Fruit fly (Drosophila melanogaster): ENCODE measurements around the gene TwdlL.

The TwdlL gene

dm6 chr3R:26625552-26625951 lies at the start of gene TwdlL:
TwdlL (minus strand) TSS chr3R:26625652.
- TF ChIP-seq CG7101 (tag; optimal IDR thresholded peaks at IDR 0.05) (no peak), pad (GFP tag; optimal IDR thresholded peaks at IDR 0.05) (no peak), toe (GFP tag; optimal IDR thresholded peaks at IDR 0.05) (no peak), Clk (GFP tag; optimal IDR thresholded peaks at IDR 0.05) (no peak), CG1620 (GFP tag; optimal IDR thresholded peaks at IDR 0.05) (no peak), CG5204 (GFP tag; optimal IDR thresholded peaks at IDR 0.05) (no peak), cnc (optimal IDR thresholded peaks at IDR 0.05) (no peak), CG11617 (GFP tag; optimal IDR thresholded peaks at IDR 0.05) (no peak), cic (GFP tag; optimal IDR thresholded peaks at IDR 0.05) (no peak), ovo (GFP tag; optimal IDR thresholded peaks at IDR 0.05) (no peak), CG33017 (tag; optimal IDR thresholded peaks at IDR 0.05) (no peak), Hr96 (GFP tag; optimal IDR thresholded peaks at IDR 0.05) (no peak), Crg-1 (GFP tag; optimal IDR thresholded peaks at IDR 0.05) (no peak), kay (GFP tag; ENCODE audit: borderline replicate concordance) (no peak)

- TF ChIP-seq CG7045 (GFP tag; optimal IDR thresholded peaks at IDR 0.05) (peak; percentile 34), cic (GFP tag; optimal IDR thresholded peaks at IDR 0.05) (no peak), CG5204 (GFP tag; optimal IDR thresholded peaks at IDR 0.05) (peak; percentile 16), tj (GFP tag; optimal IDR thresholded peaks at IDR 0.05) (no peak), CG14711 (tag; optimal IDR thresholded peaks at IDR 0.05) (no peak), Hr96 (GFP tag; optimal IDR thresholded peaks at IDR 0.05) (no peak), Clk (GFP tag; optimal IDR thresholded peaks at IDR 0.05) (no peak), ovo (GFP tag; optimal IDR thresholded peaks at IDR 0.05) (no peak), pad (GFP tag; optimal IDR thresholded peaks at IDR 0.05) (no peak), CG12768 (GFP tag; optimal IDR thresholded peaks at IDR 0.05) (peak; percentile 0), Crg-1 (GFP tag; optimal IDR thresholded peaks at IDR 0.05) (no peak)
Measured at dm6 chr3R:26671525-26672132, 46.2 kb upstream of the TwdlL start.

- no peak for TF ChIP-seq bab1 (GFP tag; optimal IDR thresholded peaks at IDR 0.05)
- no peak for TF ChIP-seq CG1620 (GFP tag; optimal IDR thresholded peaks at IDR 0.05)
- TF ChIP-seq pad (GFP tag; optimal IDR thresholded peaks at IDR 0.05): no peak
- no peak for TF ChIP-seq CG14711 (tag; optimal IDR thresholded peaks at IDR 0.05)
- no peak for TF ChIP-seq toe (GFP tag; optimal IDR thresholded peaks at IDR 0.05)
- no peak for TF ChIP-seq Crg-1 (GFP tag; optimal IDR thresholded peaks at IDR 0.05)
- TF ChIP-seq CG7045 (GFP tag; optimal IDR thresholded peaks at IDR 0.05): no peak
- no peak for TF ChIP-seq ovo (GFP tag; optimal IDR thresholded peaks at IDR 0.05)
- TF ChIP-seq CG33017 (tag; optimal IDR thresholded peaks at IDR 0.05): no peak
- TF ChIP-seq cnc (optimal IDR thresholded peaks at IDR 0.05): no peak
- no peak for TF ChIP-seq cic (GFP tag; optimal IDR thresholded peaks at IDR 0.05)
- TF ChIP-seq CG11617 (GFP tag; optimal IDR thresholded peaks at IDR 0.05): no peak
- TF ChIP-seq CG12768 (GFP tag; optimal IDR thresholded peaks at IDR 0.05): no peak
- TF ChIP-seq Mnt (GFP tag; optimal IDR thresholded peaks at IDR 0.05): no peak
- TF ChIP-seq CG7101 (tag; optimal IDR thresholded peaks at IDR 0.05): no peak
- TF ChIP-seq Hr96 (GFP tag; optimal IDR thresholded peaks at IDR 0.05): no peak
- no peak for TF ChIP-seq Clk (GFP tag; optimal IDR thresholded peaks at IDR 0.05)
- TF ChIP-seq tj (GFP tag; optimal IDR thresholded peaks at IDR 0.05): no peak
- no peak for TF ChIP-seq CG5204 (GFP tag; optimal IDR thresholded peaks at IDR 0.05)
Measured at dm6 chr3R:26670277-26670676, 44.8 kb upstream of the TwdlL start.

dm6 chr3R:26656140-26656539 lies 30.7 kb upstream of the TwdlL start, which contains the start of gene Tb:
Tb (plus strand) TSS chr3R:26656440.
- no peak for TF ChIP-seq bab1 (GFP tag; optimal IDR thresholded peaks at IDR 0.05)
- TF ChIP-seq kay (GFP tag; ENCODE audit: borderline replicate concordance): no peak
- no peak for TF ChIP-seq CG11617 (GFP tag; optimal IDR thresholded peaks at IDR 0.05)
- TF ChIP-seq CG33017 (tag; optimal IDR thresholded peaks at IDR 0.05): no peak
- no peak for TF ChIP-seq Mnt (GFP tag; optimal IDR thresholded peaks at IDR 0.05)
- TF ChIP-seq toe (GFP tag; optimal IDR thresholded peaks at IDR 0.05): no peak
- TF ChIP-seq cic (GFP tag; optimal IDR thresholded peaks at IDR 0.05): no peak
- TF ChIP-seq Clk (GFP tag; optimal IDR thresholded peaks at IDR 0.05): no peak
- TF ChIP-seq CG12768 (GFP tag; optimal IDR thresholded peaks at IDR 0.05): no peak
- no peak for TF ChIP-seq CG5204 (GFP tag; optimal IDR thresholded peaks at IDR 0.05)
- TF ChIP-seq Crg-1 (GFP tag; optimal IDR thresholded peaks at IDR 0.05): no peak
- no peak for TF ChIP-seq CG7045 (GFP tag; optimal IDR thresholded peaks at IDR 0.05)
- no peak for TF ChIP-seq CG1620 (GFP tag; optimal IDR thresholded peaks at IDR 0.05)
- no peak for TF ChIP-seq Hr96 (GFP tag; optimal IDR thresholded peaks at IDR 0.05)
- TF ChIP-seq CG7101 (tag; optimal IDR thresholded peaks at IDR 0.05): no peak
- no peak for TF ChIP-seq pad (GFP tag; optimal IDR thresholded peaks at IDR 0.05)

dm6 chr3R:26655416-26655945 lies 30.0 kb upstream of the TwdlL start:
- TF ChIP-seq CG33017 (tag; optimal IDR thresholded peaks at IDR 0.05): no peak
- no peak for TF ChIP-seq CG14711 (tag; optimal IDR thresholded peaks at IDR 0.05)
- no peak for TF ChIP-seq pad (GFP tag; optimal IDR thresholded peaks at IDR 0.05)
- TF ChIP-seq CG7045 (GFP tag; optimal IDR thresholded peaks at IDR 0.05): no peak

dm6 chr3R:26654594-26654993 lies 29.1 kb upstream of the TwdlL start:
- TF ChIP-seq tj (GFP tag; optimal IDR thresholded peaks at IDR 0.05) (no peak), CG5204 (GFP tag; optimal IDR thresholded peaks at IDR 0.05) (no peak), Mnt (GFP tag; optimal IDR thresholded peaks at IDR 0.05) (no peak)
